Worm (Caenorhabditis elegans) whole organism, dauer: ENCODE measurements around the gene ZK1098.6.

ENCODE experiments used
- unc-62 ChIP-seq: sonication (generic microtip); optimal IDR thresholded peaks from 2 replicates; lab custom pipeline; 2017; ENCODE audit warnings: missing biosample characterization, missing genetic modification reagents, missing genetic modification characterization

The ZK1098.6 gene

ce11 chrIII:9544820-9545219 lies 17.9 kb downstream of the ZK1098.6 start, which contains the start of gene ZK1098.12:
Gene ZK1098.12 (plus strand): TSS chrIII:9545120.
- no peak for TF ChIP-seq unc-62 (GFP tag; lab: Kevin White, UChicago)

- no peak for TF ChIP-seq unc-62 (GFP tag; lab: Kevin White, UChicago)
These were observed 19.2 kb downstream of the ZK1098.6 start, which contains the start of gene unc-16 for ce11 chrIII:9546016-9546659. Gene unc-16 (plus strand): TSS chrIII:9546258.

ce11 chrIII:9556300-9556699 lies 29.3 kb downstream of the ZK1098.6 start, which contains the start of gene ZK1098.11:
Gene ZK1098.11 (plus strand): TSS chrIII:9556600.
- TF ChIP-seq unc-62 (GFP tag; lab: Kevin White, UChicago) = no peak

- TF ChIP-seq unc-62 (GFP tag; lab: Kevin White, UChicago) = no peak
These were observed 31.5 kb downstream of the ZK1098.6 start, which contains the start of gene C48B4.6 for ce11 chrIII:9558463-9558862. Gene C48B4.6 (minus strand): TSS chrIII:9558563.

ce11 chrIII:9559381-9559881 lies 32.5 kb downstream of the ZK1098.6 start, which contains the start of gene C48B4.7:
Gene C48B4.7 (minus strand): TSS chrIII:9559431.
- no peak for TF ChIP-seq unc-62 (GFP tag; lab: Kevin White, UChicago)

- no peak for TF ChIP-seq unc-62 (GFP tag; lab: Kevin White, UChicago)
These were observed 34.2 kb downstream of the ZK1098.6 start, which contains the start of gene C48B4.8 for ce11 chrIII:9561158-9561557. Gene C48B4.8 (minus strand): TSS chrIII:9561258.

- TF ChIP-seq unc-62 (GFP tag; lab: Kevin White, UChicago) = no peak
These were observed 36.3 kb downstream of the ZK1098.6 start, which contains the start of gene C48B4.9 for ce11 chrIII:9563235-9563634. Gene C48B4.9 (minus strand): TSS chrIII:9563335.

ce11 chrIII:9564410-9564809 lies 37.5 kb downstream of the ZK1098.6 start, which contains the start of gene C48B4.10:
Gene C48B4.10 (minus strand): TSS chrIII:9564510.
- TF ChIP-seq unc-62 (GFP tag; lab: Kevin White, UChicago) = no peak

- TF ChIP-seq unc-62 (GFP tag; lab: Kevin White, UChicago) = no peak
These were observed 39.0 kb downstream of the ZK1098.6 start, which contains the start of gene C48B4.11 for ce11 chrIII:9565973-9566372. Gene C48B4.11 (minus strand): TSS chrIII:9566115.

- no peak for TF ChIP-seq unc-62 (GFP tag; lab: Kevin White, UChicago)
These were observed 41.5 kb downstream of the ZK1098.6 start, which contains the start of gene C48B4.13 for ce11 chrIII:9568451-9568850. Gene C48B4.13 (plus strand): TSS chrIII:9568751.

- no peak for TF ChIP-seq unc-62 (GFP tag; lab: Kevin White, UChicago)
These were observed 43.9 kb downstream of the ZK1098.6 start for ce11 chrIII:9570869-9571268.
